Worm (Caenorhabditis elegans): ENCODE data around the gene unc-9.

- TF ChIP-seq skn-1 (tag; optimal IDR thresholded peaks at IDR 0.05) (no peak), hif-1 (tag; optimal IDR thresholded peaks at IDR 0.05) (no peak), unc-130 (GFP tag; optimal IDR thresholded peaks at IDR 0.05) (no peak), pqm-1 (tag; optimal IDR thresholded peaks at IDR 0.05) (no peak), lin-15B (tag; optimal IDR thresholded peaks at IDR 0.05) (no peak)
Observed at ce11 chrX:13245090-13245489, 43.5 kb downstream of the unc-9 start, which contains the start of gene hpl-1.

Data from whole organism, L4 larva.